Worm (Caenorhabditis elegans) whole organism, L1 larva: ENCODE results near the gene W04B5.5.

ENCODE experiments used
- blmp-1 ChIP-seq: fragments of 150-350 bp; optimal IDR thresholded peaks from 2 replicates; lab custom pipeline; 2014; ENCODE audit warnings: missing biosample characterization, missing genetic modification characterization
- ceh-82 ChIP-seq, 3 experiments: fragments of 150-350 bp in 1 of 3; sonication (generic microtip) in 2 of 3; optimal IDR thresholded peaks; 2 replicates each; lab custom pipeline; 2014 to 2017; ENCODE audit warnings: missing biosample characterization in 3 of 3, missing genetic modification characterization in 3 of 3
- elt-3 ChIP-seq, 6 experiments: fragments of 150-350 bp in 1 of 6; sonication (generic microtip); optimal IDR thresholded peaks; 2 replicates each; lab custom pipeline; 2017 to 2018; ENCODE audit warnings: missing biosample characterization in 6 of 6, missing genetic modification characterization in 6 of 6, inconsistent platforms in 1 of 6
- lin-15B ChIP-seq: fragments of 150-350 bp; sonication (generic microtip); optimal IDR thresholded peaks from 3 replicates; lab custom pipeline; 2014; ENCODE audit warnings: missing biosample characterization, missing genetic modification characterization
- lin-35 ChIP-seq, 2 experiments: fragments of 150-350 bp; optimal IDR thresholded peaks; 2 replicates each; lab custom pipeline; 2014; ENCODE audit warnings: missing biosample characterization in 2 of 2, missing genetic modification characterization in 2 of 2, missing genetic modification reagents in 2 of 2
- lsy-2 ChIP-seq, 2 experiments: fragments of 150-350 bp; optimal IDR thresholded peaks; 2 replicates each; lab custom pipeline; 2014; ENCODE audit warnings: missing biosample characterization in 2 of 2, missing genetic modification characterization in 2 of 2
- nhr-28 ChIP-seq: fragments of 150-350 bp; optimal IDR thresholded peaks from 2 replicates; lab custom pipeline; 2014; ENCODE audit warnings: missing biosample characterization, missing genetic modification characterization
- sptf-1 ChIP-seq: fragments of 150-350 bp; optimal IDR thresholded peaks from 2 replicates; lab custom pipeline; 2014; ENCODE audit warnings: missing biosample characterization, missing genetic modification characterization
- swsn-7 ChIP-seq: sonication (generic microtip); optimal IDR thresholded peaks from 2 replicates; lab custom pipeline; 2016; ENCODE audit warnings: missing genetic modification characterization, missing compliant biosample characterization
- tlp-1 ChIP-seq: fragments of 150-350 bp; optimal IDR thresholded peaks from 2 replicates; lab custom pipeline; 2014; ENCODE audit warnings: missing biosample characterization, missing genetic modification characterization

ce11 chrIII:2426122-2426521, 8.1 kb upstream of the W04B5.5 start, which contains the start of gene W04B5.8:
- TF ChIP-seq elt-3 (tag; optimal IDR thresholded peaks at IDR 0.05; lab: Kevin White, UChicago) (no peak), lin-35 (GFP tag; optimal IDR thresholded peaks at IDR 0.05; lab: Kevin White, UChicago) (peak in 1 of 2 experiments; percentile 16), sptf-1 (tag; lab: Kevin White, UChicago) (no peak), blmp-1 (tag; lab: Kevin White, UChicago) (no peak), tlp-1 (tag; lab: Kevin White, UChicago) (no peak), ceh-82 (tag; optimal IDR thresholded peaks at IDR 0.05; lab: Kevin White, UChicago) (peak in 1 of 3 experiments; percentile 28), lin-15B (tag; lab: Kevin White, UChicago) (no peak), lsy-2 (tag; optimal IDR thresholded peaks at IDR 0.05; lab: Kevin White, UChicago) (peak in 1 of 2 experiments; percentile 35), nhr-28 (tag; lab: Kevin White, UChicago) (no peak), swsn-7 (tag; lab: Kevin White, UChicago) (peak; percentile 5)
